Fruit fly (Drosophila melanogaster) Kc167 (cell line): ENCODE data around the gene Vps36.

Source experiments
- Myc ChIP-seq: fragments of >200 bp; optimal IDR thresholded peaks from 2 replicates; lab custom pipeline; 2017; ENCODE audit warnings: missing external identifiers
- Sin3A ChIP-seq: fragments of >200 bp; optimal IDR thresholded peaks from 2 replicates; lab custom pipeline; 2018; ENCODE audit warnings: missing external identifiers
- h ChIP-seq: fragments of >200 bp; optimal IDR thresholded peaks from 3 replicates; lab custom pipeline; 2018; ENCODE audit warnings: missing external identifiers
- insv ChIP-seq: fragments of >200 bp; optimal IDR thresholded peaks from 3 replicates; lab custom pipeline; 2018; ENCODE audit warnings: missing external identifiers
- psq ChIP-seq: fragments of >200 bp; optimal IDR thresholded peaks from 2 replicates; lab custom pipeline; 2017; ENCODE audit warnings: missing external identifiers
- ttk ChIP-seq: sonication (Bioruptor generic); optimal IDR thresholded peaks from 2 replicates; lab custom pipeline; 2017; ENCODE audit warnings: missing external identifiers

DNA sequence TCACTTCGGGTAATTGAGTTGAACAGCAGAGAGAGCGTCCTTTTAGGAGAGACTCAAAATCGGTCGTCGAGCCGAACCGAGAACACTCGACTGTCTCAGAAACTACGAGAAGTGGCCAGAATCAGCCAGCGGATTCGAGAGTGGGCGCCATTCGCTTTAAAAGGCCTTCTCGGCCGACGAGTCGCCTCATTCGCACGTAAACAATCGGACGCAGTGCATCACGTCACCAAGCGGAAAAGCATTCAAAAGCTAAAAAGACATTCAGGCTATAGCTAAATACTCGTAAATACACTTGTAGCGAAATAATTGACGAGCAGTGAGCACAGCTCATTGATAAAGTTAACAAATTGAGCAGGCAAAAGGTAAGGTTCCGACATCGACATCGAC is 32.7 kb downstream of the Vps36 start:
- TF ChIP-seq h: no peak
- TF ChIP-seq Sin3A (lab: Kevin White, UChicago): no peak
- no peak for TF ChIP-seq psq
- no peak for TF ChIP-seq insv (lab: Kevin White, UChicago)
- TF ChIP-seq Myc: no peak
- no peak for TF ChIP-seq ttk (lab: Kevin White, UChicago)
